Fruit fly (Drosophila melanogaster) whole organism: ENCODE results near the gene Hsp22.

Experiments used
- psq ChIP-seq: fragments of >200 bp; optimal IDR thresholded peaks from 2 replicates; lab custom pipeline; 2017
- usp ChIP-seq: fragments of >200 bp; optimal IDR thresholded peaks from 2 replicates; lab custom pipeline; 2017; ENCODE audit warnings: missing biosample characterization, missing genetic modification characterization, mixed read lengths

dm6 chr3L:9380344-9380849 is 7.7 kb downstream of the Hsp22 start:
- TF ChIP-seq usp (no peak), psq (lab: Kevin White, UChicago) (no peak)
